Fruit fly (Drosophila melanogaster) whole organism: ENCODE data around the gene Gld2.

Experiments
- CG8478 ChIP-seq: fragments of >200 bp; optimal IDR thresholded peaks from 2 replicates; lab custom pipeline; 2018; ENCODE audit warnings: inconsistent platforms
- Dll ChIP-seq: fragments of >200 bp; optimal IDR thresholded peaks from 2 replicates; lab custom pipeline; 2017
- EcR ChIP-seq, 2 experiments: fragments of >200 bp; optimal IDR thresholded peaks; 2 replicates each; lab custom pipeline; 2017; ENCODE audit warnings: missing biosample characterization in 2 of 2, missing genetic modification characterization in 2 of 2, missing genetic modification reagents in 2 of 2
- pan ChIP-seq: fragments of >200 bp; optimal IDR thresholded peaks from 2 replicates; lab custom pipeline; 2017
- psq ChIP-seq: fragments of >200 bp; optimal IDR thresholded peaks from 2 replicates; lab custom pipeline; 2017
- usp ChIP-seq: fragments of >200 bp; optimal IDR thresholded peaks from 2 replicates; lab custom pipeline; 2017; ENCODE audit warnings: missing biosample characterization, missing genetic modification characterization, mixed read lengths

dm6 chr3R:22196553-22197147 lies 15.0 kb upstream of the Gld2 start:
- TF ChIP-seq pan (lab: Kevin White, UChicago) (no peak), psq (no peak), CG8478 (no peak), usp (no peak), Dll (lab: Kevin White, UChicago) (no peak), EcR (GFP tag; optimal IDR thresholded peaks at IDR 0.05; lab: Kevin White, UChicago) (no peak)
